Worm (Caenorhabditis elegans) whole organism, young adult: ENCODE results near the gene hrg-3.

Experiments used
- B0035.1 ChIP-seq: sonication (generic microtip); optimal IDR thresholded peaks from 2 replicates; lab custom pipeline; 2016; ENCODE audit warnings: missing genetic modification characterization, mild to moderate bottlenecking, missing compliant biosample characterization, missing genotype, missing genetic modification reagents
- D2030.7 ChIP-seq: fragments of 200-800 bp; sonication (Bioruptor generic); IDR thresholded peaks from 2 replicates; pipeline ENCODE4 v1.3.6; 2022; ENCODE audit warnings: missing genetic modification reagents, missing genetic modification characterization, missing compliant biosample characterization
- F37B4.10 ChIP-seq: fragments of 200-800 bp; sonication (Bioruptor generic); IDR thresholded peaks from 2 replicates; pipeline ENCODE4 v1.3.6; 2022; ENCODE audit warnings: missing genetic modification characterization, missing compliant biosample characterization
- F49E8.2 ChIP-seq: sonication (generic microtip); optimal IDR thresholded peaks from 3 replicates; lab custom pipeline; 2017; ENCODE audit warnings: missing genetic modification characterization, mild to moderate bottlenecking, missing compliant biosample characterization, antibody characterized with exemption, moderate library complexity; ENCODE audit not compliant: insufficient read depth
- K11D2.4 ChIP-seq: fragments of 200-800 bp; sonication (Bioruptor generic); IDR thresholded peaks from 2 replicates; pipeline ENCODE4 v1.3.6; 2022; ENCODE audit warnings: missing genetic modification reagents, missing genetic modification characterization, missing compliant biosample characterization
- K12H6.12 ChIP-seq: fragments of 200-800 bp; sonication (Bioruptor generic); optimal IDR thresholded peaks from 2 replicates; lab custom pipeline; 2018; ENCODE audit warnings: mild to moderate bottlenecking, missing genetic modification characterization, missing compliant biosample characterization
- T07F8.4 ChIP-seq: sonication (generic microtip); optimal IDR thresholded peaks from 2 replicates; lab custom pipeline; 2016; ENCODE audit warnings: mild to moderate bottlenecking, missing genetic modification characterization, moderate library complexity, missing compliant biosample characterization
- T26A5.8 ChIP-seq: sonication (generic microtip); optimal IDR thresholded peaks from 2 replicates; lab custom pipeline; 2016; ENCODE audit warnings: missing genetic modification characterization, missing compliant biosample characterization
- Y53F4B.3 ChIP-seq: fragments of 200-800 bp; sonication (Bioruptor generic); IDR thresholded peaks from 2 replicates; pipeline ENCODE4 v1.3.6; 2022; ENCODE audit warnings: missing genetic modification reagents, missing genetic modification characterization, missing compliant biosample characterization
- Y53G8AR.9 ChIP-seq: fragments of 200-800 bp; sonication (Bioruptor generic); conservative IDR thresholded peaks from 2 replicates; pipeline ENCODE4 v1.3.6; 2022; ENCODE audit warnings: missing genetic modification reagents, missing genetic modification characterization, missing compliant biosample characterization
- atf-7 ChIP-seq: sonication (generic microtip); optimal IDR thresholded peaks from 2 replicates; lab custom pipeline; 2017; ENCODE audit warnings: mild to moderate bottlenecking, missing genetic modification characterization, missing compliant biosample characterization
- athp-1 ChIP-seq: sonication (generic microtip); optimal IDR thresholded peaks from 2 replicates; lab custom pipeline; 2017; ENCODE audit warnings: mild to moderate bottlenecking, missing genetic modification characterization, missing compliant biosample characterization
- attf-5 ChIP-seq: fragments of 200-800 bp; sonication (Bioruptor generic); optimal IDR thresholded peaks from 2 replicates; lab custom pipeline; 2018; ENCODE audit warnings: mild to moderate bottlenecking, missing genetic modification characterization, missing compliant biosample characterization
- ceh-27 ChIP-seq: fragments of 200-800 bp; sonication (Bioruptor generic); optimal IDR thresholded peaks from 2 replicates; lab custom pipeline; 2018; ENCODE audit warnings: mild to moderate bottlenecking, missing genetic modification characterization, moderate library complexity, missing compliant biosample characterization
- ceh-58 ChIP-seq: fragments of 200-800 bp; sonication (Bioruptor generic); IDR thresholded peaks from 2 replicates; pipeline ENCODE4 v1.3.6; 2022; ENCODE audit warnings: missing genetic modification characterization, missing compliant biosample characterization
- ceh-91 ChIP-seq: fragments of 200-800 bp; sonication (Bioruptor generic); IDR thresholded peaks from 2 replicates; pipeline ENCODE4 v1.3.6; 2022; ENCODE audit warnings: missing genetic modification reagents, missing genetic modification characterization, missing compliant biosample characterization
- chd-7 ChIP-seq: sonication (generic microtip); optimal IDR thresholded peaks from 2 replicates; lab custom pipeline; 2016; ENCODE audit warnings: mild to moderate bottlenecking, missing genetic modification characterization, moderate library complexity, missing compliant biosample characterization
- dox-1 ChIP-seq: fragments of 200-800 bp; sonication (Bioruptor generic); IDR thresholded peaks from 2 replicates; pipeline ENCODE4 v1.3.6; 2022; ENCODE audit warnings: missing genetic modification reagents, missing genetic modification characterization, missing compliant biosample characterization
- hlh-26 ChIP-seq: fragments of 200-800 bp; sonication (Bioruptor generic); conservative IDR thresholded peaks from 2 replicates; pipeline ENCODE4 v1.3.6; 2022; ENCODE audit warnings: missing genetic modification reagents, missing genetic modification characterization, missing compliant biosample characterization
- lir-1 ChIP-seq: fragments of 200-800 bp; sonication (Bioruptor generic); conservative IDR thresholded peaks from 2 replicates; pipeline ENCODE4 v1.3.6; 2022; ENCODE audit warnings: missing genetic modification reagents, missing genetic modification characterization, missing compliant biosample characterization
- madf-6 ChIP-seq: fragments of 200-800 bp; sonication (Bioruptor generic); IDR thresholded peaks from 2 replicates; pipeline ENCODE4 v1.3.6; 2022; ENCODE audit warnings: missing genetic modification reagents, missing genetic modification characterization, missing compliant biosample characterization
- mel-28 ChIP-seq: sonication (generic microtip); optimal IDR thresholded peaks from 2 replicates; lab custom pipeline; 2016; ENCODE audit warnings: borderline replicate concordance, mild to moderate bottlenecking, missing genetic modification characterization, missing compliant biosample characterization
- mes-4 ChIP-seq: sonication (generic microtip); optimal IDR thresholded peaks from 2 replicates; lab custom pipeline; 2016; ENCODE audit warnings: missing genotype, missing genetic modification characterization, missing compliant biosample characterization
- nhr-120 ChIP-seq: fragments of 200-800 bp; sonication (Bioruptor generic); IDR thresholded peaks from 2 replicates; pipeline ENCODE4 v1.3.6; 2022; ENCODE audit warnings: missing genetic modification characterization, missing compliant biosample characterization
- nhr-27 ChIP-seq: fragments of 200-800 bp; sonication (Bioruptor generic); optimal IDR thresholded peaks from 2 replicates; lab custom pipeline; 2018; ENCODE audit warnings: mild to moderate bottlenecking, missing genetic modification characterization, moderate library complexity, missing compliant biosample characterization
- pbrm-1 ChIP-seq: fragments of 200-800 bp; sonication (Bioruptor generic); IDR thresholded peaks from 2 replicates; pipeline ENCODE4 v1.3.6; 2022; ENCODE audit warnings: missing genetic modification reagents, missing genetic modification characterization, missing compliant biosample characterization
- repo-1 ChIP-seq: sonication (generic microtip); optimal IDR thresholded peaks from 2 replicates; lab custom pipeline; 2017; ENCODE audit warnings: mild to moderate bottlenecking, missing genetic modification characterization, missing compliant biosample characterization
- rpc-1 ChIP-seq, 2 experiments: fragments of 150-350 bp in 1 of 2; sonication (generic microtip) in 1 of 2; optimal IDR thresholded peaks; 2 replicates each; lab custom pipeline; 2014 to 2018; ENCODE audit warnings: missing biosample characterization in 1 of 2, missing genetic modification characterization in 1 of 2, missing genetic modification reagents in 1 of 2, missing genotype in 1 of 2
- snpc-1.1 ChIP-seq: sonication (generic microtip); optimal IDR thresholded peaks from 2 replicates; lab custom pipeline; 2017; ENCODE audit warnings: missing genetic modification characterization, mild to moderate bottlenecking, missing compliant biosample characterization, antibody characterized with exemption, moderate library complexity, missing genotype, missing genetic modification reagents; ENCODE audit not compliant: insufficient read depth
- snpc-4 ChIP-seq, 5 experiments: fragments of 150-350 bp in 1 of 5; sonication (generic microtip) in 4 of 5; optimal IDR thresholded peaks; 2 replicates each; lab custom pipeline; 2014 to 2018; ENCODE audit warnings: missing genetic modification characterization in 5 of 5, missing biosample characterization in 3 of 5, antibody characterized with exemption in 2 of 5, mild to moderate bottlenecking in 2 of 5, missing compliant biosample characterization in 2 of 5, missing genotype in 2 of 5, moderate library complexity in 2 of 5, missing genetic modification reagents in 1 of 5
- sptf-2 ChIP-seq: fragments of 200-800 bp; sonication (Bioruptor generic); optimal IDR thresholded peaks from 2 replicates; lab custom pipeline; 2018; ENCODE audit warnings: mild to moderate bottlenecking, missing genetic modification characterization, missing compliant biosample characterization
- tbx-9 ChIP-seq: sonication (generic microtip); optimal IDR thresholded peaks from 2 replicates; lab custom pipeline; 2016; ENCODE audit warnings: borderline replicate concordance, missing genetic modification characterization, inconsistent platforms, missing compliant biosample characterization
- unc-130 ChIP-seq: sonication (generic microtip); optimal IDR thresholded peaks from 2 replicates; lab custom pipeline; 2016; ENCODE audit warnings: missing genetic modification reagents, missing genetic modification characterization, missing compliant biosample characterization
- ztf-18 ChIP-seq: sonication (generic microtip); optimal IDR thresholded peaks from 2 replicates; lab custom pipeline; 2016; ENCODE audit warnings: missing genotype, mild to moderate bottlenecking, missing genetic modification characterization, missing compliant biosample characterization
- ztf-6 ChIP-seq: fragments of 200-800 bp; sonication (Bioruptor generic); IDR thresholded peaks from 2 replicates; pipeline ENCODE4 v1.3.6; 2022; ENCODE audit warnings: missing genetic modification reagents, missing genetic modification characterization, missing compliant biosample characterization

hrg-3 gene

DNA sequence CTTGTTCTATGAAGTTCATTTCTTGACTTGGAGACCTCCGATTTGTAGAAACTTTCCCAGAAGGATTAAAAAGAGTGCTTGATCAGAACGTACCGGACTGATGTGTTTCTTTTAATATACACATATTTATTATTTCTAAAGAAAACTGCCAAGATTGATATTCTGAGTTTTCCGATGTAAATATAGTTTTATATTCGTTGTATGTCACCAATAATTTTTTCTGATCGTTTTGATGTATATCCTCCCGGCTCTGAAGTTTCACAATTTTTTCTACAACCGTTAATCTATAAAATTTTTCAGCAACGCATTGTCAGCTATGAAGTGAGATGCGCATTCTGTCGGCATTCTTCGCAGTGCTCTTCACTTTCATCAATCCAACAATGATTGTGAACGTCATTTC lies 40.3 kb downstream of the hrg-3 start, which contains the start of gene F46B6.9:
Gene F46B6.9, plus strand, starts transcription at position 301 of the 400 bp plus-strand sequence.
- TF ChIP-seq snpc-1.1 (tag; lab: Kevin White, UChicago) (no peak), rpc-1 (optimal IDR thresholded peaks at IDR 0.05; lab: Kevin White, UChicago) (no peak), rpc-1 (tag; optimal IDR thresholded peaks at IDR 0.05; lab: Kevin White, UChicago) (no peak), K11D2.4 (GFP tag; lab: Robert Waterston, UW) (no peak), T26A5.8 (tag; lab: Kevin White, UChicago) (no peak), tbx-9 (no peak), athp-1 (tag; lab: Kevin White, UChicago) (no peak), hlh-26 (no peak), F49E8.2 (no peak), madf-6 (GFP tag; lab: Robert Waterston, UW) (no peak)

DNA sequence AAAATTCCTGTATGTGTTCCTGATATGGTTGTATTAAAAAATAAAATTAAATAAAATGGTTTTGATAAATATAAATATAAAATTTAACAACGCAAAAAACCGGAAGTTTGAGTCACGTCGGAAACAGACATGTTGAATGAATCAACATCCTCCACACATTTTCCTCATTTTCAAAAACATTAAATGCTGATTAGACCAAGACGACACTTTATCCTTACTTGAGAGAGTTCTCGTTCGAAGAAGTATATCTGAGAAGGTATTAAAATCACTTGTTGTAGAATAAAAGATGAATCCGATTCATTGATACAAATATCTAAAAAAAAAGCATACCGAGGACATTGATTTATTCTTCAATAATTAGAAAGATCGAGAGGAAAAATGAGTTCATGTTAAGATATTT lies 41.9 kb downstream of the hrg-3 start:
- no peak for TF ChIP-seq K12H6.12 (tag; lab: Kevin White, UChicago)
- TF ChIP-seq unc-130 (GFP tag; lab: Kevin White, UChicago) = no peak
- TF ChIP-seq nhr-120 (GFP tag; lab: Robert Waterston, UW) = no peak
- no peak for TF ChIP-seq snpc-4 (GFP tag; optimal IDR thresholded peaks at IDR 0.05; lab: Kevin White, UChicago)
- no peak for TF ChIP-seq snpc-4 (tag; optimal IDR thresholded peaks at IDR 0.05; lab: Kevin White, UChicago)
- no peak for TF ChIP-seq ztf-18 (tag; lab: Kevin White, UChicago)

DNA sequence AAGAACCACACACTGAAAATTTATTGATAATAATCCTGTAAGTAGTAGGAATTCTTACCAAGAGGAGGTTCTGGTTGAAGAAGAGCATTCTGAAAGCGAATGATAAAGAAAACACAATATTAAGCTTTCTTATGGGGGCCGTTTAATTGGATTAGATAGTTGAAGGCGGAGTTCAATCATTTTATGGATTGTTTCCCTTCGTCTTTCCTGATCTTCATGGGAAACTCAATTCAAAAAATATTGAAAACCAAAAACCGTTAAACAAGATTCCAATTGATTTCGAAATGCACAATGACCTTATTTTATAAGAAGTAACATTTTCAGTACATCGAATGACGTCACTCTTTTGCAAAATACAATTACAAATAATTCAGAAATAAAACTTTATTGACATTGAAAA lies 42.8 kb downstream of the hrg-3 start, which contains the start of gene F46B6.13:
Gene F46B6.13, minus strand, starts transcription at position 101 of the 400 bp plus-strand sequence.
- no peak for TF ChIP-seq Y53F4B.3 (GFP tag; lab: Robert Waterston, UW)
- no peak for TF ChIP-seq sptf-2 (GFP tag; lab: Kevin White, UChicago)
- TF ChIP-seq atf-7 = no peak
- TF ChIP-seq F49E8.2 = no peak
- no peak for TF ChIP-seq B0035.1
- TF ChIP-seq T26A5.8 (tag; lab: Kevin White, UChicago) = no peak
- no peak for TF ChIP-seq D2030.7 (GFP tag; lab: Robert Waterston, UW)
- TF ChIP-seq nhr-27 (tag; lab: Kevin White, UChicago) = no peak
- no peak for TF ChIP-seq snpc-4 (GFP tag; optimal IDR thresholded peaks at IDR 0.05; lab: Kevin White, UChicago)
- no peak for TF ChIP-seq snpc-4 (tag; optimal IDR thresholded peaks at IDR 0.05; lab: Kevin White, UChicago)
- TF ChIP-seq mel-28 (tag; lab: Kevin White, UChicago) = no peak
- no peak for TF ChIP-seq hlh-26

DNA sequence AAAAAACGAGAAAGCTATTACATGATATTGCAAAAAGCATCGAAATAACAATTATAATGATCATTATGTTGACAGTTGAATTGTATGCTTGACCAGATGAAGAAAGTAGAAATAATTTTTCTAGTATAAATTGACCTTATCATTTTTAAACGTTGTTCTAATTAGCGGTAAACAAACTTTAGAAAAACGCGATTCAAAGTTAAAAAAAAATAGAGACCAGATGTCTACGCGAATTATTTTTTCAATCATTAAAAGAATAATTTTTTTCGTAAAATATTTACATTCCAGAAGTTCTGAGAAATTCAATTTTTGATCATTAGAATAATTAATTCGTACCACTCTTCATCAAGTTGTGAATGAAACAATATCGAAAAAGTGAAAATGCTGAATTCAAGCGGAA lies 45.7 kb downstream of the hrg-3 start, which contains the start of gene F46B6.10:
Gene F46B6.10, minus strand, starts transcription at position 101 of the 400 bp plus-strand sequence.
- TF ChIP-seq mel-28 (tag; lab: Kevin White, UChicago) (no peak), ztf-6 (no peak), nhr-120 (GFP tag; lab: Robert Waterston, UW) (no peak), madf-6 (GFP tag; lab: Robert Waterston, UW) (no peak), ceh-91 (GFP tag; lab: Robert Waterston, UW) (no peak), dox-1 (GFP tag; lab: Robert Waterston, UW) (no peak), athp-1 (tag; lab: Kevin White, UChicago) (no peak), ceh-58 (no peak), lir-1 (GFP tag; lab: Robert Waterston, UW) (no peak), ceh-27 (no peak), T07F8.4 (tag; lab: Kevin White, UChicago) (no peak), repo-1 (no peak), Y53G8AR.9 (no peak), mes-4 (tag; lab: Kevin White, UChicago) (no peak), chd-7 (tag; lab: Kevin White, UChicago) (no peak), attf-5 (GFP tag; lab: Kevin White, UChicago) (no peak), pbrm-1 (GFP tag; lab: Robert Waterston, UW) (no peak), F37B4.10 (GFP tag; lab: Robert Waterston, UW) (no peak)
